Fruit fly (Drosophila melanogaster) whole organism, pupa: ENCODE results near the gene Mis12.

Source experiments
- CG14655 ChIP-seq: fragments of 200-800 bp; sonication (Bioruptor generic); optimal IDR thresholded peaks from 3 replicates; lab custom pipeline; 2017; ENCODE audit warnings: mild to moderate bottlenecking, missing biosample characterization, missing genetic modification reagents, missing genetic modification characterization
- EcR ChIP-seq: fragments of 200-800 bp; sonication (Bioruptor generic); optimal IDR thresholded peaks from 3 replicates; lab custom pipeline; 2019; ENCODE audit warnings: missing biosample characterization, missing genetic modification characterization, mild to moderate bottlenecking, moderate library complexity, missing genetic modification reagents

dm6 chr3L:6976601-6977140, 7.8 kb upstream of the Mis12 start:
- no peak for TF ChIP-seq EcR (GFP tag; lab: Kevin White, UChicago)
- no peak for TF ChIP-seq CG14655
